Fruit fly (Drosophila melanogaster): ENCODE results near the gene mesh.

dm6 chr3R:31193062-31193461 is 2.5 kb downstream of the mesh start, which contains the start of gene bnk:
- TF ChIP-seq Chrac-16 (GFP tag; optimal IDR thresholded peaks at IDR 0.05) (no peak), Lpt (GFP tag; optimal IDR thresholded peaks at IDR 0.05) (no peak), vnd (GFP tag; IDR thresholded peaks at IDR 0.05; ENCODE audit: partially characterized antibody) (no peak), cas (GFP tag; IDR thresholded peaks at IDR 0.05) (no peak), Myb (GFP tag; optimal IDR thresholded peaks at IDR 0.05) (no peak), Poxn (GFP tag; IDR thresholded peaks at IDR 0.05) (no peak), CG12299 (tag; optimal IDR thresholded peaks at IDR 0.05) (no peak), CG15601 (tag; optimal IDR thresholded peaks at IDR 0.05) (no peak), HLHmδ (GFP tag; optimal IDR thresholded peaks at IDR 0.05) (no peak), Ptx1 (GFP tag; IDR thresholded peaks at IDR 0.05) (no peak), CG4854 (GFP tag; optimal IDR thresholded peaks at IDR 0.05) (no peak), tx (GFP tag; optimal IDR thresholded peaks at IDR 0.05) (no peak)
